Worm (Caenorhabditis elegans) whole organism, L3 larva: ENCODE results near the gene efk-1.

Experiments used
- R02D3.7 ChIP-seq: fragments of 150-350 bp; optimal IDR thresholded peaks from 2 replicates; lab custom pipeline; 2014; ENCODE audit warnings: missing biosample characterization, missing genetic modification characterization
- ama-1 ChIP-seq: fragments of 150-350 bp; optimal IDR thresholded peaks from 2 replicates; lab custom pipeline; 2018
- ceh-9 ChIP-seq: sonication (generic microtip); optimal IDR thresholded peaks from 2 replicates; lab custom pipeline; 2018; ENCODE audit warnings: missing biosample characterization, missing genetic modification characterization
- elt-1 ChIP-seq: fragments of 150-350 bp; optimal IDR thresholded peaks from 2 replicates; lab custom pipeline; 2014; ENCODE audit warnings: missing biosample characterization, missing genetic modification characterization
- lin-15B ChIP-seq: fragments of 150-350 bp; optimal IDR thresholded peaks from 2 replicates; lab custom pipeline; 2014; ENCODE audit warnings: missing biosample characterization, missing genetic modification characterization
- nhr-11 ChIP-seq: fragments of 150-350 bp; optimal IDR thresholded peaks from 2 replicates; lab custom pipeline; 2014; ENCODE audit warnings: missing biosample characterization, missing genetic modification characterization
- nhr-23 ChIP-seq: fragments of 150-350 bp; optimal IDR thresholded peaks from 2 replicates; lab custom pipeline; 2014; ENCODE audit warnings: missing biosample characterization, missing genetic modification reagents, missing genetic modification characterization
- tbx-2 ChIP-seq: sonication (generic microtip); optimal IDR thresholded peaks from 2 replicates; lab custom pipeline; 2016; ENCODE audit warnings: mild to moderate bottlenecking, missing genetic modification characterization, missing compliant biosample characterization
- unc-62 ChIP-seq: fragments of 150-350 bp; sonication (generic microtip); optimal IDR thresholded peaks from 4 replicates; lab custom pipeline; 2014; ENCODE audit warnings: missing biosample characterization, missing genetic modification reagents, missing genetic modification characterization
- ztf-4 ChIP-seq: fragments of 150-350 bp; optimal IDR thresholded peaks from 2 replicates; lab custom pipeline; 2014; ENCODE audit warnings: missing biosample characterization, missing genetic modification characterization

DNA sequence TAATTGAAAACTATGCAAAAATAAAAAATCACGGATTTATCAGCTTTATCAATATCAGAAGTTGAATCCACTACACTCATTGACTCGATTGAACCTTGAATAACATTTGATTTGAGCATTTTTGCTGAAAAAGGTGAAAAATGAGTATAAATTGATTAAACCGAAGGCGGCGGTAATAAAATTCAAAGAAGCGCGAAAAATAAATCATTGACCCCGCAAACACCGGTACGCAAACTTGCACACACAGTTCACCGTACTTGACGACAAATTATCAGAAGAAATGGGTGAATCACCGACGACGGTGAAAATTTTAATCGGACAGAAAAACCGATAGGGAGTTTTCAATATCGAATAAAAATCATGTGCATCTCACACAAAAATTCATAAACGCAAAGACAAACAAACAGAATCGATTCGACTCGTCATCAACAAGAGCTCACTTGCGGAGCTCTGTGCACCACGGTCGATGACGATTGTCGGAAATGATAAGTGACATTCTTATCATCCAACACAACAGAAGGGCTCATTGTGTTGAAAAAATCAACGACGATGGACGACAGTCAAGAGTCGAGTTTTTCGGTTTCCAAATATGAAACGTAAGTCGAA is 18.8 kb downstream of the efk-1 start, which contains the start of the genes wht-7 and Y42G9A.1:
- TF ChIP-seq elt-1 (tag; lab: Kevin White, UChicago) (no peak), ztf-4 (tag; lab: Kevin White, UChicago) (no peak), ama-1 (lab: Kevin White, UChicago) (no peak), unc-62 (GFP tag; lab: Kevin White, UChicago) (no peak), nhr-11 (tag; lab: Kevin White, UChicago) (no peak), tbx-2 (tag; lab: Kevin White, UChicago) (no peak), nhr-23 (tag; lab: Kevin White, UChicago) (no peak), lin-15B (no peak), R02D3.7 (tag; lab: Kevin White, UChicago) (no peak), ceh-9 (tag; lab: Kevin White, UChicago) (no peak)
